Worm (Caenorhabditis elegans) whole organism, L3 larva: ENCODE data around the gene sru-29.

Source experiments
- aly-2 ChIP-seq: fragments of 150-350 bp; optimal IDR thresholded peaks from 2 replicates; lab custom pipeline; 2014; ENCODE audit warnings: missing biosample characterization, missing genetic modification characterization
- ceh-16 ChIP-seq: sonication (generic microtip); optimal IDR thresholded peaks from 2 replicates; lab custom pipeline; 2017; ENCODE audit warnings: missing biosample characterization, missing genetic modification characterization
- ceh-82 ChIP-seq: fragments of 150-350 bp; optimal IDR thresholded peaks from 2 replicates; lab custom pipeline; 2014; ENCODE audit warnings: missing biosample characterization, missing genetic modification characterization
- ceh-9 ChIP-seq: sonication (generic microtip); optimal IDR thresholded peaks from 2 replicates; lab custom pipeline; 2018; ENCODE audit warnings: missing biosample characterization, missing genetic modification characterization
- egl-5 ChIP-seq: fragments of 150-350 bp; optimal IDR thresholded peaks from 2 replicates; lab custom pipeline; 2017; ENCODE audit warnings: missing biosample characterization, missing genetic modification reagents, missing genetic modification characterization, inconsistent platforms
- elt-2 ChIP-seq: sonication (generic microtip); optimal IDR thresholded peaks from 2 replicates; lab custom pipeline; 2016; ENCODE audit warnings: missing genetic modification reagents, mild to moderate bottlenecking, missing genetic modification characterization, missing compliant biosample characterization
- elt-3 ChIP-seq, 3 experiments: fragments of 150-350 bp in 1 of 3; sonication (generic microtip) in 2 of 3; optimal IDR thresholded peaks; 2 replicates in 2 of 3; 4 replicates in 1 of 3; lab custom pipeline; 2014 to 2017; ENCODE audit warnings: missing biosample characterization in 3 of 3, missing genetic modification characterization in 3 of 3
- eor-1 ChIP-seq, 2 experiments: fragments of 150-350 bp; optimal IDR thresholded peaks; 2 replicates each; lab custom pipeline; 2014 to 2018; ENCODE audit warnings: missing biosample characterization in 2 of 2, missing genetic modification characterization in 2 of 2
- fkh-2 ChIP-seq: fragments of 150-350 bp; optimal IDR thresholded peaks from 2 replicates; lab custom pipeline; 2014; ENCODE audit warnings: missing biosample characterization, missing genetic modification reagents, missing genetic modification characterization
- fos-1 ChIP-seq: fragments of 150-350 bp; optimal IDR thresholded peaks from 2 replicates; lab custom pipeline; 2014; ENCODE audit warnings: missing biosample characterization, missing genetic modification characterization
- hmg-11 ChIP-seq: sonication (generic microtip); optimal IDR thresholded peaks from 2 replicates; lab custom pipeline; 2016; ENCODE audit warnings: missing genetic modification characterization, missing compliant biosample characterization
- jun-1 ChIP-seq: fragments of 150-350 bp; optimal IDR thresholded peaks from 2 replicates; lab custom pipeline; 2014; ENCODE audit warnings: missing biosample characterization, missing genetic modification reagents, missing genetic modification characterization
- lin-15B ChIP-seq: fragments of 150-350 bp; optimal IDR thresholded peaks from 2 replicates; lab custom pipeline; 2014; ENCODE audit warnings: missing biosample characterization, missing genetic modification characterization
- lsy-12 ChIP-seq: sonication (generic microtip); optimal IDR thresholded peaks from 2 replicates; lab custom pipeline; 2016; ENCODE audit warnings: mild to moderate bottlenecking, missing genetic modification characterization, missing compliant biosample characterization
- mml-1 ChIP-seq: fragments of 150-350 bp; sonication (generic microtip); optimal IDR thresholded peaks from 3 replicates; lab custom pipeline; 2014; ENCODE audit warnings: missing biosample characterization, missing genetic modification characterization
- nfya-1 ChIP-seq: sonication (generic microtip); optimal IDR thresholded peaks from 2 replicates; lab custom pipeline; 2017; ENCODE audit warnings: missing genetic modification characterization, mild to moderate bottlenecking, missing compliant biosample characterization, antibody characterized with exemption, moderate library complexity; ENCODE audit not compliant: insufficient read depth
- nhr-11 ChIP-seq: fragments of 150-350 bp; optimal IDR thresholded peaks from 2 replicates; lab custom pipeline; 2014; ENCODE audit warnings: missing biosample characterization, missing genetic modification characterization
- nhr-12 ChIP-seq: fragments of 150-350 bp; optimal IDR thresholded peaks from 2 replicates; lab custom pipeline; 2014; ENCODE audit warnings: missing biosample characterization, missing genetic modification characterization
- nhr-23 ChIP-seq: fragments of 150-350 bp; optimal IDR thresholded peaks from 2 replicates; lab custom pipeline; 2014; ENCODE audit warnings: missing biosample characterization, missing genetic modification reagents, missing genetic modification characterization
- nhr-237 ChIP-seq: fragments of 150-350 bp; optimal IDR thresholded peaks from 2 replicates; lab custom pipeline; 2014; ENCODE audit warnings: missing biosample characterization, missing genetic modification characterization
- nhr-28 ChIP-seq: fragments of 150-350 bp; optimal IDR thresholded peaks from 2 replicates; lab custom pipeline; 2014; ENCODE audit warnings: missing biosample characterization, missing genetic modification characterization
- nhr-43 ChIP-seq: sonication (generic microtip); optimal IDR thresholded peaks from 2 replicates; lab custom pipeline; 2016; ENCODE audit warnings: mild to moderate bottlenecking, missing genetic modification characterization, missing compliant biosample characterization; ENCODE audit not compliant: poor library complexity, severe bottlenecking
- nhr-67 ChIP-seq: fragments of 150-350 bp; optimal IDR thresholded peaks from 2 replicates; lab custom pipeline; 2014; ENCODE audit warnings: missing biosample characterization, missing genetic modification characterization
- nhr-77 ChIP-seq: fragments of 150-350 bp; optimal IDR thresholded peaks from 2 replicates; lab custom pipeline; 2014; ENCODE audit warnings: missing biosample characterization, missing genetic modification characterization
- pqm-1 ChIP-seq: fragments of 150-350 bp; optimal IDR thresholded peaks from 2 replicates; lab custom pipeline; 2017; ENCODE audit warnings: missing biosample characterization, missing genetic modification characterization, inconsistent platforms
- sea-2 ChIP-seq: fragments of 150-350 bp; sonication (generic microtip); optimal IDR thresholded peaks from 4 replicates; lab custom pipeline; 2014; ENCODE audit warnings: missing biosample characterization, missing genetic modification reagents, missing genetic modification characterization
- skn-1 ChIP-seq: fragments of 150-350 bp; optimal IDR thresholded peaks from 2 replicates; lab custom pipeline; 2014; ENCODE audit warnings: missing biosample characterization, missing genetic modification characterization
- snpc-4 ChIP-seq: fragments of 150-350 bp; optimal IDR thresholded peaks from 2 replicates; lab custom pipeline; 2014; ENCODE audit warnings: missing biosample characterization, missing genetic modification characterization
- tbx-2 ChIP-seq: sonication (generic microtip); optimal IDR thresholded peaks from 2 replicates; lab custom pipeline; 2016; ENCODE audit warnings: mild to moderate bottlenecking, missing genetic modification characterization, missing compliant biosample characterization
- unc-62 ChIP-seq: fragments of 150-350 bp; sonication (generic microtip); optimal IDR thresholded peaks from 4 replicates; lab custom pipeline; 2014; ENCODE audit warnings: missing biosample characterization, missing genetic modification reagents, missing genetic modification characterization
- zag-1 ChIP-seq: fragments of 150-350 bp; optimal IDR thresholded peaks from 2 replicates; lab custom pipeline; 2014; ENCODE audit warnings: missing biosample characterization, missing genetic modification characterization
- ztf-11 ChIP-seq: fragments of 150-350 bp; optimal IDR thresholded peaks from 2 replicates; lab custom pipeline; 2014; ENCODE audit warnings: missing biosample characterization, missing genetic modification characterization
- ztf-4 ChIP-seq: fragments of 150-350 bp; optimal IDR thresholded peaks from 2 replicates; lab custom pipeline; 2014; ENCODE audit warnings: missing biosample characterization, missing genetic modification characterization

sru-29 gene

DNA sequence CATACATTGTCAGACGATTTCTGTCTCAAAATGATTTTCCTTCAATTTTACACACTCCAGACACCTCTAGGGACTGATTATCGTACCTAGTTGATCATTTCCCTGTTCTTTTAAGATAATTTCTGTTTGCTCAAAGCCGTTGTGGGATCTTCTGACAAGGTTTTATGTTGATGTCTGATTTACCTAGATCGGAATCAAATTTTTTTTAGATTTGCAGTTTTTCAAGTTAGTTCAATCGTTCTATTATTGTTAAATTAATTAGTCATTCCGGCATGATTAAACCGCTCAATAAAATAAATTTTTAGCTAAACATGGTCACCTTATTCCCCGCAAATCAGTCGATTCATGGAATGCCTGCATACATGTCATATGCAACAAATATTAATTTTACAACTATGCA is 2.3 kb downstream of the sru-29 start, which contains the start of gene sru-30:
Gene sru-30, plus strand, starts transcription at position 301 of the 400 bp plus-strand sequence.
- TF ChIP-seq elt-3 (tag; optimal IDR thresholded peaks at IDR 0.05; lab: Kevin White, UChicago) (no peak), nhr-23 (tag; lab: Kevin White, UChicago) (no peak), elt-2 (tag; lab: Kevin White, UChicago) (no peak), skn-1 (tag; lab: Kevin White, UChicago) (no peak), ceh-16 (tag; lab: Kevin White, UChicago) (no peak), nhr-11 (tag; lab: Kevin White, UChicago) (no peak), nhr-67 (tag; lab: Kevin White, UChicago) (no peak), eor-1 (tag; optimal IDR thresholded peaks at IDR 0.05; lab: Kevin White, UChicago) (no peak), fkh-2 (tag; lab: Kevin White, UChicago) (no peak), hmg-11 (no peak), mml-1 (tag; lab: Kevin White, UChicago) (no peak), pqm-1 (tag; lab: Kevin White, UChicago) (no peak), zag-1 (no peak), egl-5 (tag; lab: Kevin White, UChicago) (no peak), nhr-43 (tag; lab: Kevin White, UChicago) (no peak), nhr-12 (tag; lab: Kevin White, UChicago) (no peak), ztf-11 (tag; lab: Kevin White, UChicago) (no peak), aly-2 (tag; lab: Kevin White, UChicago) (no peak), ceh-82 (tag; lab: Kevin White, UChicago) (no peak)
- TF ChIP-seq, all 47 proteins: peak for 0

- TF ChIP-seq nfya-1 (tag; lab: Kevin White, UChicago) (no peak), ztf-4 (tag; lab: Kevin White, UChicago) (no peak), lsy-12 (tag; lab: Kevin White, UChicago) (no peak), lin-15B (no peak), pqm-1 (tag; lab: Kevin White, UChicago) (no peak), ztf-11 (tag; lab: Kevin White, UChicago) (no peak), fos-1 (tag; lab: Kevin White, UChicago) (no peak), sea-2 (no peak), nhr-237 (no peak), tbx-2 (tag; lab: Kevin White, UChicago) (no peak), elt-3 (tag; optimal IDR thresholded peaks at IDR 0.05; lab: Kevin White, UChicago) (no peak), unc-62 (GFP tag; lab: Kevin White, UChicago) (no peak), jun-1 (no peak), nhr-28 (tag; lab: Kevin White, UChicago) (no peak), nhr-77 (tag; lab: Kevin White, UChicago) (no peak), hmg-11 (no peak), nhr-23 (tag; lab: Kevin White, UChicago) (no peak)
Observed at ce11 chrV:9816390-9816789, 5.1 kb downstream of the sru-29 start, which contains the start of gene sru-31. sru-31 (plus strand) TSS chrV:9816690.

DNA sequence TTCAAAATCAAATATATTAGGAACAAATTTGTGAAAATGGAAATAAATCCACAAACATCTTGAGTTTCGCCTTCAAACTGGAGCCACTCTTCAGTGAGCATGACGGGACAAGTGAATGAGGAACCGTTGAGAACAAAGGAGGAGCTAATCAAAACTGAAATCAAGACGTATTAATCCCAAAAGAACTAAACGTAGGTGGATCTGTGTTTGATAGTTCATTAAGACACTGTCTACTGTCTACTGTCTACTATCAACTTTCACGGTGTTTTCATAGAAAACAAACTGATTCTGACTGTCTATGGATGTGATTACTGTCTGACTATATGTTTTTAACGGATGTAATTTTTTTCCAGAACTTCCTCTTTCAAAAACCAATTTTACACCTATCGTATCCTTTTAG is 10.5 kb downstream of the sru-29 start, which contains the start of gene str-193:
Gene str-193, minus strand, starts transcription at position 101 of the 400 bp plus-strand sequence.
- no peak for TF ChIP-seq ztf-4 (tag; lab: Kevin White, UChicago)

ce11 chrV:9824149-9824548 is 12.9 kb downstream of the sru-29 start, which contains the start of gene str-2:
str-2 (minus strand) TSS chrV:9824249.
- no peak for TF ChIP-seq nhr-28 (tag; lab: Kevin White, UChicago)
- TF ChIP-seq unc-62 (GFP tag; lab: Kevin White, UChicago), result no peak
- TF ChIP-seq nhr-43 (tag; lab: Kevin White, UChicago), result no peak
- no peak for TF ChIP-seq ztf-11 (tag; lab: Kevin White, UChicago)
- TF ChIP-seq eor-1 (tag; optimal IDR thresholded peaks at IDR 0.05; lab: Kevin White, UChicago), result no peak
- no peak for TF ChIP-seq elt-3 (tag; optimal IDR thresholded peaks at IDR 0.05; lab: Kevin White, UChicago)
- TF ChIP-seq jun-1, result no peak
- TF ChIP-seq skn-1 (tag; lab: Kevin White, UChicago), result no peak
- TF ChIP-seq sea-2, result no peak
- no peak for TF ChIP-seq nhr-237
- no peak for TF ChIP-seq fkh-2 (tag; lab: Kevin White, UChicago)
- no peak for TF ChIP-seq ceh-16 (tag; lab: Kevin White, UChicago)
- TF ChIP-seq mml-1 (tag; lab: Kevin White, UChicago), result no peak
- TF ChIP-seq nfya-1 (tag; lab: Kevin White, UChicago), result no peak
- no peak for TF ChIP-seq ceh-9 (tag; lab: Kevin White, UChicago)
- no peak for TF ChIP-seq snpc-4 (tag; lab: Kevin White, UChicago)
- TF ChIP-seq, all 47 proteins: peak for 0
